Fruit fly (Drosophila melanogaster) Kc167 (cell line): ENCODE data around the gene Fer3.

Experiments used
- psq ChIP-seq: fragments of >200 bp; optimal IDR thresholded peaks from 2 replicates; lab custom pipeline; 2017; ENCODE audit warnings: missing external identifiers
- ttk ChIP-seq: sonication (Bioruptor generic); optimal IDR thresholded peaks from 2 replicates; lab custom pipeline; 2017; ENCODE audit warnings: missing external identifiers

DNA sequence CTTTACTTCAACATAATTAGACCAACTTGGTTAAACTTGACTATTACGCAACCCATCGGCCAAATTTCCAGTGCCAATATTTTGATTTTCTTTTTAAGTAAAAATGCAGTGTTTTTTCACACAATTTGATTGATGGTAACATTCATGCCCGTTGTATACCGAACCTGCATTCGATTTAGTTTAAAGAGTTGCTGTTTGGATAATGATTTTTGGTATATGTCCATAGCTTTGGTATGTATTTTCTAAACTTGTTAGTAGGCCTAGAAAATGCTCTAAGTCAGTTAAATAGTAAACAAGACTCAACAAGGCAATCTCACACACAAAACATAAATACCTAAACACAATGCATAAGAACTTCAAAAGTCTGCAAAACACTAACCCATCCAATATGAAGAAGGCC is 9.6 kb upstream of the Fer3 start, which contains the start of gene I-t:
- TF ChIP-seq ttk (lab: Kevin White, UChicago) (no peak), psq (no peak)
